Fruit fly (Drosophila melanogaster) whole organism, embryonic: ENCODE measurements around the gene RabGGTa.

ENCODE experiments used
- Adf1 ChIP-seq: fragments of 200-800 bp; sonication (Bioruptor generic); IDR thresholded peaks from 2 replicates; pipeline ENCODE4 v1.3.6; 2022; ENCODE audit warnings: missing biosample characterization, missing genetic modification characterization
- Antp ChIP-seq: fragments of 200-800 bp; sonication (Bioruptor generic); optimal IDR thresholded peaks from 3 replicates; lab custom pipeline; 2016; ENCODE audit warnings: missing biosample characterization, missing genetic modification characterization
- Asciz ChIP-seq: fragments of 200-800 bp; sonication (Bioruptor generic); optimal IDR thresholded peaks from 2 replicates; lab custom pipeline; 2017; ENCODE audit warnings: missing biosample characterization, mild to moderate bottlenecking, missing genetic modification characterization, missing genetic modification reagents
- Awh ChIP-seq: fragments of 200-800 bp; sonication (Bioruptor generic); IDR thresholded peaks from 2 replicates; pipeline ENCODE4, ENCODE4 v1.3.6; 2022; ENCODE audit warnings: missing biosample characterization, missing genetic modification characterization
- CG10147 ChIP-seq: fragments of 200-800 bp; sonication (Bioruptor generic); optimal IDR thresholded peaks from 2 replicates; lab custom pipeline; 2019; ENCODE audit warnings: missing biosample characterization, mild to moderate bottlenecking, missing genetic modification characterization, moderate library complexity
- CG11504 ChIP-seq: fragments of 200-800 bp; sonication (Bioruptor generic); optimal IDR thresholded peaks from 3 replicates; lab custom pipeline; 2019; ENCODE audit warnings: missing biosample characterization, mild to moderate bottlenecking, missing genetic modification characterization, moderate library complexity
- CG11695 ChIP-seq: fragments of 200-800 bp; sonication (Bioruptor generic); IDR thresholded peaks from 3 replicates; pipeline ENCODE4 v1.3.6; 2022; ENCODE audit warnings: missing biosample characterization, missing genetic modification characterization
- CG12299 ChIP-seq: fragments of 200-800 bp; sonication (Bioruptor generic); optimal IDR thresholded peaks from 2 replicates; lab custom pipeline; 2018; ENCODE audit warnings: missing biosample characterization, mild to moderate bottlenecking, missing genetic modification characterization
- CG12391 ChIP-seq: fragments of 200-800 bp; sonication (Bioruptor generic); optimal IDR thresholded peaks from 3 replicates; lab custom pipeline; 2018; ENCODE audit warnings: missing biosample characterization, mild to moderate bottlenecking, missing genetic modification characterization, moderate library complexity
- CG15011 ChIP-seq: fragments of 200-800 bp; sonication (Bioruptor generic); optimal IDR thresholded peaks from 3 replicates; lab custom pipeline; 2018; ENCODE audit warnings: missing biosample characterization, mild to moderate bottlenecking, missing genetic modification characterization
- CG15696 ChIP-seq: fragments of 200-800 bp; sonication (Bioruptor generic); optimal IDR thresholded peaks from 2 replicates; lab custom pipeline; 2019; ENCODE audit warnings: missing biosample characterization, mild to moderate bottlenecking, missing genetic modification characterization, moderate library complexity
- CG18011 ChIP-seq: fragments of 200-800 bp; sonication (Bioruptor generic); optimal IDR thresholded peaks from 2 replicates; lab custom pipeline; 2017; ENCODE audit warnings: missing biosample characterization, missing genetic modification characterization, mild to moderate bottlenecking, moderate library complexity, missing genotype
- CG18599 ChIP-seq: fragments of 200-800 bp; sonication (Bioruptor generic); optimal IDR thresholded peaks from 3 replicates; lab custom pipeline; 2017; ENCODE audit warnings: missing biosample characterization, missing genetic modification characterization, mild to moderate bottlenecking, moderate library complexity, missing genetic modification reagents
- CG18619 ChIP-seq: fragments of 200-800 bp; sonication (Bioruptor generic); optimal IDR thresholded peaks from 3 replicates; lab custom pipeline; 2017; ENCODE audit warnings: missing biosample characterization, mild to moderate bottlenecking, missing genetic modification characterization
- CG2678 ChIP-seq: fragments of 200-800 bp; sonication (Bioruptor generic); optimal IDR thresholded peaks from 3 replicates; lab custom pipeline; 2019; ENCODE audit warnings: missing biosample characterization, mild to moderate bottlenecking, missing genetic modification characterization, moderate library complexity
- CG33213 ChIP-seq: fragments of 200-800 bp; sonication (Bioruptor generic); optimal IDR thresholded peaks from 3 replicates; lab custom pipeline; 2016; ENCODE audit warnings: missing biosample characterization, missing genetic modification characterization
- CG34422 ChIP-seq: fragments of 200-800 bp; sonication (Bioruptor generic); IDR thresholded peaks from 3 replicates; pipeline ENCODE4 v1.3.6; 2022; ENCODE audit warnings: missing biosample characterization, missing genetic modification characterization
- CG3726 ChIP-seq: fragments of 200-800 bp; sonication (Bioruptor generic); IDR thresholded peaks from 3 replicates; pipeline ENCODE4, ENCODE4 v1.3.6; 2022; ENCODE audit warnings: missing biosample characterization, missing genetic modification characterization
- CG4424 ChIP-seq: fragments of 200-800 bp; sonication (Bioruptor generic); optimal IDR thresholded peaks from 3 replicates; lab custom pipeline; 2016; ENCODE audit warnings: missing biosample characterization, missing genetic modification characterization
- CG6175 ChIP-seq: fragments of 200-800 bp; sonication (Bioruptor generic); IDR thresholded peaks from 3 replicates; pipeline ENCODE4 v1.3.6; 2022; ENCODE audit warnings: missing biosample characterization, missing genetic modification characterization
- CG6683 ChIP-seq: fragments of 200-800 bp; sonication (Bioruptor generic); optimal IDR thresholded peaks from 2 replicates; lab custom pipeline; 2017; ENCODE audit warnings: missing biosample characterization, mild to moderate bottlenecking, missing genetic modification characterization, missing genetic modification reagents
- CG7271 ChIP-seq: fragments of 200-800 bp; sonication (Bioruptor generic); optimal IDR thresholded peaks from 2 replicates; lab custom pipeline; 2018; ENCODE audit warnings: missing biosample characterization, mild to moderate bottlenecking, missing genetic modification characterization, moderate library complexity
- CG7987 ChIP-seq: fragments of 200-800 bp; sonication (Bioruptor generic); optimal IDR thresholded peaks from 2 replicates; lab custom pipeline; 2018; ENCODE audit warnings: missing biosample characterization, mild to moderate bottlenecking, missing genetic modification characterization, moderate library complexity
- CG8924 ChIP-seq: fragments of 200-800 bp; optimal IDR thresholded peaks from 3 replicates; lab custom pipeline; 2019; ENCODE audit warnings: missing biosample characterization, mild to moderate bottlenecking, missing genetic modification characterization, moderate library complexity
- Dek ChIP-seq: fragments of 200-800 bp; sonication (Bioruptor generic); optimal IDR thresholded peaks from 3 replicates; lab custom pipeline; 2019; ENCODE audit warnings: missing biosample characterization, mild to moderate bottlenecking, missing genetic modification characterization, moderate library complexity
- Dip2 ChIP-seq: fragments of 200-800 bp; sonication (Bioruptor generic); IDR thresholded peaks from 2 replicates; pipeline ENCODE4 v1.3.6; 2022; ENCODE audit warnings: missing biosample characterization, missing genetic modification characterization
- Fer2 ChIP-seq: fragments of 200-800 bp; sonication (Bioruptor generic); optimal IDR thresholded peaks from 2 replicates; lab custom pipeline; 2018; ENCODE audit warnings: missing biosample characterization, mild to moderate bottlenecking, missing genetic modification characterization, moderate library complexity
- Gsc ChIP-seq: fragments of 200-800 bp; sonication (Bioruptor generic); IDR thresholded peaks from 2 replicates; pipeline ENCODE4 v1.3.6; 2022; ENCODE audit warnings: missing biosample characterization, missing genetic modification characterization
- Gug ChIP-seq: fragments of 200-800 bp; sonication (Bioruptor generic); IDR thresholded peaks from 4 replicates; pipeline ENCODE4 v1.3.6; 2022; ENCODE audit warnings: missing biosample characterization, missing genetic modification characterization
- H15 ChIP-seq: fragments of 200-800 bp; sonication (Bioruptor generic); IDR thresholded peaks from 3 replicates; pipeline ENCODE4 v1.3.6; 2022; ENCODE audit warnings: missing biosample characterization, missing genetic modification characterization
- Hr78 ChIP-seq, 2 experiments: fragments of 200-800 bp in 1 of 2; fragments of >200 bp in 1 of 2; sonication (Bioruptor generic) in 1 of 2; optimal IDR thresholded peaks; 2 replicates each; lab custom pipeline; 2017 to 2019; ENCODE audit warnings: missing biosample characterization in 2 of 2, missing genetic modification characterization in 2 of 2, mild to moderate bottlenecking in 1 of 2, moderate library complexity in 1 of 2
- Hsf ChIP-seq: fragments of 200-800 bp; sonication (Bioruptor generic); optimal IDR thresholded peaks from 3 replicates; lab custom pipeline; 2016; ENCODE audit warnings: missing biosample characterization, missing genetic modification characterization
- Scr ChIP-seq: fragments of 200-800 bp; sonication (Bioruptor generic); IDR thresholded peaks from 2 replicates; pipeline ENCODE4 v1.3.6; 2022; ENCODE audit warnings: missing biosample characterization, missing genetic modification characterization; ENCODE audit not compliant: partially characterized antibody
- Six4 ChIP-seq: fragments of 200-800 bp; sonication (Bioruptor generic); optimal IDR thresholded peaks from 2 replicates; lab custom pipeline; 2016; ENCODE audit warnings: missing biosample characterization, missing genetic modification characterization
- Sry-β ChIP-seq: fragments of 200-800 bp; sonication (Bioruptor generic); optimal IDR thresholded peaks from 2 replicates; lab custom pipeline; 2018; ENCODE audit warnings: missing biosample characterization, mild to moderate bottlenecking, missing genetic modification characterization, moderate library complexity
- dati ChIP-seq: fragments of 200-800 bp; sonication (Bioruptor generic); IDR thresholded peaks from 2 replicates; pipeline ENCODE4 v1.3.6; 2022; ENCODE audit warnings: missing biosample characterization, missing genetic modification characterization
- dysf ChIP-seq: fragments of 200-800 bp; sonication (Bioruptor generic); IDR thresholded peaks from 3 replicates; pipeline ENCODE4 v1.3.6; 2022; ENCODE audit warnings: missing biosample characterization, missing genetic modification characterization
- en ChIP-seq: fragments of 200-800 bp; sonication (Bioruptor generic); optimal IDR thresholded peaks from 2 replicates; lab custom pipeline; 2016; ENCODE audit warnings: missing biosample characterization, missing genetic modification characterization
- eyg ChIP-seq: fragments of 200-800 bp; sonication (Bioruptor generic); optimal IDR thresholded peaks from 3 replicates; lab custom pipeline; 2016; ENCODE audit warnings: missing biosample characterization, missing genetic modification characterization
- ftz-f1 ChIP-seq: fragments of 200-800 bp; sonication (Bioruptor generic); optimal IDR thresholded peaks from 2 replicates; lab custom pipeline; 2016; ENCODE audit warnings: missing biosample characterization, missing genetic modification characterization
- kay ChIP-seq: fragments of 200-800 bp; sonication (Bioruptor generic); optimal IDR thresholded peaks from 2 replicates; lab custom pipeline; 2016; ENCODE audit warnings: missing biosample characterization, missing genetic modification characterization
- knrl ChIP-seq: fragments of 200-800 bp; sonication (Bioruptor generic); IDR thresholded peaks from 3 replicates; pipeline ENCODE4 v1.3.6; 2022; ENCODE audit warnings: missing biosample characterization, missing genetic modification characterization; ENCODE audit not compliant: partially characterized antibody
- lilli ChIP-seq: fragments of 200-800 bp; sonication (Bioruptor generic); optimal IDR thresholded peaks from 3 replicates; lab custom pipeline; 2016; ENCODE audit warnings: missing biosample characterization, missing genetic modification characterization
- peb ChIP-seq: fragments of 200-800 bp; sonication (Bioruptor generic); IDR thresholded peaks from 2 replicates; pipeline ENCODE4 v1.3.6; 2022; ENCODE audit warnings: missing biosample characterization, missing genetic modification characterization
- prd ChIP-seq, 3 experiments: fragments of >200 bp in 2 of 3; fragments of 200-800 bp in 1 of 3; sonication (Bioruptor generic) in 1 of 3; optimal IDR thresholded peaks in 2 of 3; IDR thresholded peaks in 1 of 3; 2 replicates in 2 of 3; 3 replicates in 1 of 3; pipeline versions ENCODE4 v1.3.6 to Lab custom; 2017 to 2022; ENCODE audit warnings: missing biosample characterization in 1 of 3, missing genetic modification characterization in 1 of 3
- sens-2 ChIP-seq: fragments of 200-800 bp; sonication (Bioruptor generic); IDR thresholded peaks from 2 replicates; pipeline ENCODE4 v1.3.6; 2022; ENCODE audit warnings: missing biosample characterization, missing genetic modification characterization
- tin ChIP-seq: fragments of 200-800 bp; sonication (Bioruptor generic); optimal IDR thresholded peaks from 3 replicates; lab custom pipeline; 2016; ENCODE audit warnings: missing biosample characterization, missing genetic modification characterization
- trem ChIP-seq: fragments of 200-800 bp; optimal IDR thresholded peaks from 3 replicates; lab custom pipeline; 2019; ENCODE audit warnings: missing biosample characterization, mild to moderate bottlenecking, missing genetic modification characterization, moderate library complexity

RabGGTa gene

DNA sequence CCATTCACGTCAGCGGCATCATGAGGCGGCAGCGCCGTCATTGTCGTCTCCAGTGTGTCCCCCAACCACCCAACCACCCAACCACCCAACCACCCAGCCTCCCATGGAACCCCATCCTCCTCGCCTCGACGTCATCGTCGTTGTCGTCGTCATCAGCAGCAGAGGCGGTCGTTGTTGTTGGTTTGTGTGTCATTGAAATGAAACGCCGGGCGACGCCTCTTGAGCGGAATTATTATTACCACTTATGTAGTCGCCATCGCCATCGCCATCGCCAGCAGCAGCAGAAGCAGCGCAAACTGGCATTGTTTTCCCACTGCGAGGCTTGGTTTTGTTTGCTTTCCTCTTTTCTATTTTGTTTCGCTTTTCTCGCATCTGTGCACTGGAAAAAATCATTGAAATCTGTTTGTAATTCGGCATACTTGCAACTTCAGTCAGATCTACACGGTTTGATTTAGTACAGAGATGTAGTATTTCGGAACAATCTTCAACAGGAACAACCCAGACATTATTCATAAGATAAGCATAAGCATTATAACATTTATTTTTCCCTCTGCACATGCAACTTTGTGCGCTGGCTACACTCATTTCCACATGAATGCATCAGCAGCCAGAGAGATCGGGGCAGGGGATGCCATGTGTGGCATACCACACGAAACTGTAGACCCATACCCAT lies 14.9 kb upstream of the RabGGTa start (continued):
- peak in 1 of 2 experiments; percentile 93 for TF ChIP-seq Hr78 (GFP tag; optimal IDR thresholded peaks at IDR 0.05; lab: Kevin White, UChicago)
- TF ChIP-seq Fer2 (tag; lab: Kevin White, UChicago), result no peak
- peak; percentile 90 for TF ChIP-seq lilli (GFP tag; lab: Kevin White, UChicago)
- peak; percentile 98 for TF ChIP-seq tin (GFP tag; lab: Kevin White, UChicago)
- no peak for TF ChIP-seq Scr (GFP tag; lab: Robert Waterston, UW)
- peak; percentile 98 for TF ChIP-seq Asciz (GFP tag; lab: Kevin White, UChicago)
- TF ChIP-seq H15 (GFP tag; lab: Robert Waterston, UW), result peak; percentile 94
- TF ChIP-seq prd (optimal IDR thresholded peaks at IDR 0.05; lab: Kevin White, UChicago), result no peak
- TF ChIP-seq prd (GFP tag; IDR thresholded peaks at IDR 0.05; lab: Robert Waterston, UW), result peak; percentile 98
- TF ChIP-seq CG11695 (GFP tag; lab: Robert Waterston, UW), result peak; percentile 90
- peak; percentile 99 for TF ChIP-seq Six4
- peak; percentile 96 for TF ChIP-seq CG11504 (tag; lab: Kevin White, UChicago)
- TF ChIP-seq CG12391 (tag; lab: Kevin White, UChicago), result peak; percentile 99
- peak; percentile 90 for TF ChIP-seq dysf (GFP tag; lab: Robert Waterston, UW)
- TF ChIP-seq kay, result peak; percentile 94
- peak; percentile 93 for TF ChIP-seq Gsc (GFP tag; lab: Robert Waterston, UW)
- peak; percentile 96 for TF ChIP-seq CG7271 (tag; lab: Kevin White, UChicago)
- TF ChIP-seq CG6175 (GFP tag; lab: Robert Waterston, UW), result peak; percentile 66; the same call in 1 of the 3 replicates
- TF ChIP-seq CG15011 (GFP tag; lab: Kevin White, UChicago), result peak; percentile 80
- peak; percentile 77 for TF ChIP-seq Dek (tag; lab: Kevin White, UChicago)
- peak; percentile 96 for TF ChIP-seq CG33213 (GFP tag; lab: Kevin White, UChicago)
- peak; percentile 97 for TF ChIP-seq en (GFP tag; lab: Kevin White, UChicago)
- TF ChIP-seq CG34422, result peak; percentile 95
- TF ChIP-seq eyg (GFP tag; lab: Kevin White, UChicago), result peak; percentile 93
- TF ChIP-seq Adf1 (GFP tag; lab: Robert Waterston, UW), result no peak; the same call in 1 of the 2 replicates
- peak; percentile 83 for TF ChIP-seq CG10147
- TF ChIP-seq Dip2 (GFP tag; lab: Robert Waterston, UW), result no peak
- TF ChIP-seq CG18011, result peak; percentile 66
- peak; percentile 97 for TF ChIP-seq Hsf (GFP tag; lab: Kevin White, UChicago)
- TF ChIP-seq Gug (GFP tag; lab: Robert Waterston, UW), result peak; percentile 92
- peak; percentile 95 for TF ChIP-seq CG2678 (tag; lab: Kevin White, UChicago)
- peak; percentile 80 for TF ChIP-seq Sry-β (GFP tag; lab: Kevin White, UChicago)
- peak; percentile 98 for TF ChIP-seq Antp (GFP tag; lab: Kevin White, UChicago)
- TF ChIP-seq CG4424 (GFP tag; lab: Kevin White, UChicago), result peak; percentile 98
- peak; percentile 97 for TF ChIP-seq sens-2 (GFP tag; lab: Robert Waterston, UW)
- TF ChIP-seq peb (GFP tag; lab: Robert Waterston, UW), result peak; percentile 95
- TF ChIP-seq CG15696 (tag; lab: Kevin White, UChicago), result peak; percentile 98
- TF ChIP-seq knrl (GFP tag; lab: Robert Waterston, UW), result no peak
- TF ChIP-seq CG18619 (GFP tag; lab: Kevin White, UChicago), result peak; percentile 92
- TF ChIP-seq dati (GFP tag; lab: Robert Waterston, UW), result peak; percentile 93
- peak; percentile 90; the same call in 2 of the 3 replicates for TF ChIP-seq CG3726 (GFP tag; lab: Robert Waterston, UW)
- TF ChIP-seq Awh (GFP tag; lab: Robert Waterston, UW), result peak; percentile 97
- peak; percentile 87 for TF ChIP-seq CG7987
- peak; percentile 87 for TF ChIP-seq CG18599 (GFP tag; lab: Kevin White, UChicago)
- TF ChIP-seq ftz-f1, result no peak
- peak; percentile 90 for TF ChIP-seq CG12299
- peak; percentile 97 for TF ChIP-seq trem (tag; lab: Kevin White, UChicago)
- peak; percentile 74 for TF ChIP-seq CG6683 (GFP tag; lab: Kevin White, UChicago)
- TF ChIP-seq CG8924 (tag; lab: Kevin White, UChicago), result peak; percentile 99
